Fruit fly (Drosophila melanogaster) Kc167 (cell line): Measurements from ENCODE around the gene CG12880.

ENCODE experiments used
- Myc ChIP-seq: fragments of >200 bp; optimal IDR thresholded peaks from 2 replicates; lab custom pipeline; 2017; ENCODE audit warnings: missing external identifiers
- Sin3A ChIP-seq: fragments of >200 bp; optimal IDR thresholded peaks from 2 replicates; lab custom pipeline; 2018; ENCODE audit warnings: missing external identifiers
- h ChIP-seq: fragments of >200 bp; optimal IDR thresholded peaks from 3 replicates; lab custom pipeline; 2018; ENCODE audit warnings: missing external identifiers
- insv ChIP-seq: fragments of >200 bp; optimal IDR thresholded peaks from 3 replicates; lab custom pipeline; 2018; ENCODE audit warnings: missing external identifiers
- psq ChIP-seq: fragments of >200 bp; optimal IDR thresholded peaks from 2 replicates; lab custom pipeline; 2017; ENCODE audit warnings: missing external identifiers
- ttk ChIP-seq: sonication (Bioruptor generic); optimal IDR thresholded peaks from 2 replicates; lab custom pipeline; 2017; ENCODE audit warnings: missing external identifiers

CG12880 gene

DNA sequence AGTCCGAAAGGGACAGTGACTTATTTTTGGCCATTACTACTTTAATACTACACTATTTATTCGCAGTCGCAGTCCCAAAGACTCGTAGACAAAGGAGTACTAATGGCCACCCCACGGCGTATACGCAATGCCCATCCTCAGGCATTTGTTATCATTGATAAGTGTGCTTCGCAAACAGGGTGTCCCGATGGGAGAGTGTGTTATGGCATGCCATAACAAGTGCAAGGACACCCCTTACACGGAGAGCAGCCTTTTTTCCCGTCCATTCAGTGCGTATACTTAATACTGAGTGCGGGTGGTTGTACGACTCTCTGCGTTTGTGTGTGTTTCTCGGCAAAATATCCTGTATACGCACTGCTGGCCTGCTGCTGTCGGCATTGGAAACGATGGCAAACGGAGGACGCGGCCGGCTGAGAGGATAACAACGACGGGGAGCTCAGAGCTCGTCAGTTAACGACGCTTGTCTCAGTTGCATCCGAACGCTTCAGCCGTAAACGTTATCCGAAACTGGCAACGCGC lies 23.7 kb upstream of the CG12880 start, which contains the start of gene unc80:
unc80 (plus strand) TSS at position 469 of the 519 bp plus-strand sequence.
- TF ChIP-seq Myc (lab: Kevin White, UChicago) (no peak), insv (lab: Kevin White, UChicago) (no peak), psq (lab: Kevin White, UChicago) (no peak), h (lab: Kevin White, UChicago) (no peak), Sin3A (lab: Kevin White, UChicago) (no peak), ttk (lab: Kevin White, UChicago) (no peak)

DNA sequence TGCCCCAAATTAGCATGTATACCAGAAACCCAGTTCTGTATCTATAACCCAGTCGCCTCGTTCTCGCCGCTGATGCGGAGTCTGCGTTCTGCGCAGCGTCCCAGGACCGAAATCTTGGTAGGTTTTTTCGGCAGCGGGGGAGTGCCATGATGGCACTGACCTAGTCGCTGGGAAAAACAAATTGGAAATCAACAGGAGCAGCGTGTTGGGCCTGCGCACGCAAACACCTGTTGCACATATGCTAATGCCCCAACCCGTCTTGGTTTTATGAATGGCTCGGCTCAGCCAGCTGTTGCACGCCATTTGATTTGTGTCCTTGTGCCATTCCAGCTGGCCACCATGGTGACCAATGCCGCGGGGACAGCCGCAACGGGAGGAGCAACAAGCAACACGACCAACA lies 22.9 kb upstream of the CG12880 start:
- TF ChIP-seq insv (lab: Kevin White, UChicago) = no peak
- no peak for TF ChIP-seq h (lab: Kevin White, UChicago)
- no peak for TF ChIP-seq Myc (lab: Kevin White, UChicago)
- no peak for TF ChIP-seq ttk (lab: Kevin White, UChicago)
- TF ChIP-seq psq (lab: Kevin White, UChicago) = no peak
- no peak for TF ChIP-seq Sin3A (lab: Kevin White, UChicago)

DNA sequence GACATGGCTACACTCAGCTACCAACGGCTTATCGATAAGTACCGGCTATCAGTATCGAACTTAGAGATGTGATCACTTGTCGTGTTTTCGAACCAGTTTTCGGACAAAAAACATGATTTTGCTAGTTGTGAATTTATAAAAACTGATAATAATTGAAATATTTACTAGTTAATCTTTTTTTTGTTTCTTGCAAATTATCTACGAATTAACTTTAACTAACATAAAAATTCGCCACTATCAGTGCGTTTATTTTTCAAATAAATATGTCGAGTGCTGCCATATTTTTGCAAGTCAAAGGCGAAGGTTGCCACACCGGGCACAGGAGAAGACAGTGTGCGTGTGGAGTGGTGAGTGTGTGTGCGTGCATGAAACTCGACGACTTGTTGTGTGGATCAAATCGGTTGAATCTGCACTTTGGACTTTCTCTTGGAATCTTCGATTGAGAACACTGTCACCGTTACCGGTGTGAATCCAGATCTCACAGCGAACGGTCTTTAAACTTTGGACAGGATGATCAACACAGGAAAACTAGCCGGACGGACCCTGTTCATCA lies 8.5 kb upstream of the CG12880 start, which contains the start of gene Hsdl2:
Hsdl2 (plus strand) TSS at position 349 of the 553 bp plus-strand sequence.
- no peak for TF ChIP-seq insv (lab: Kevin White, UChicago)
- TF ChIP-seq h (lab: Kevin White, UChicago) = no peak
- TF ChIP-seq Myc (lab: Kevin White, UChicago) = no peak
- no peak for TF ChIP-seq psq (lab: Kevin White, UChicago)
- TF ChIP-seq Sin3A (lab: Kevin White, UChicago) = no peak
- no peak for TF ChIP-seq ttk (lab: Kevin White, UChicago)

DNA sequence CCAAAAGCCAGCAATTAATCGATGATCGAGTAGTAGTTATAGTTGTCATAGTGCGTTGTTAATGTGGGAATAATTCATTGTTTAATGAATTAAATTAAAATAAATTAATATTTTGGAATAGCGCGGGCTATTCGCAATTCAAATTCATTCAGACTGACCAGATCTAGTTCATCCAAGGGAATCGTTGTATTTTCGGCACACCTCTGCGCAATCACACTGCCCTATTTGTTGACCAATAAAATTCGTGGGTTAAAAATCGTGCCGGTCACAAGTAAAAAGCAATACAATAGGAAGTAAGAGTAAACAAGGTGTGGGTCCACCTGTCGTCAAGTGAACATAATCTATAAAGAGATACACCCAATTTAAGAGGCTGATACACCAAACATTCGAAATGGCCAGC lies 6.7 kb upstream of the CG12880 start, which contains the start of gene CG12883:
CG12883 (plus strand) TSS at position 273 of the 400 bp plus-strand sequence.
- TF ChIP-seq h (lab: Kevin White, UChicago) (no peak), psq (lab: Kevin White, UChicago) (no peak), Myc (lab: Kevin White, UChicago) (no peak), insv (lab: Kevin White, UChicago) (no peak), ttk (lab: Kevin White, UChicago) (no peak), Sin3A (lab: Kevin White, UChicago) (no peak)

DNA sequence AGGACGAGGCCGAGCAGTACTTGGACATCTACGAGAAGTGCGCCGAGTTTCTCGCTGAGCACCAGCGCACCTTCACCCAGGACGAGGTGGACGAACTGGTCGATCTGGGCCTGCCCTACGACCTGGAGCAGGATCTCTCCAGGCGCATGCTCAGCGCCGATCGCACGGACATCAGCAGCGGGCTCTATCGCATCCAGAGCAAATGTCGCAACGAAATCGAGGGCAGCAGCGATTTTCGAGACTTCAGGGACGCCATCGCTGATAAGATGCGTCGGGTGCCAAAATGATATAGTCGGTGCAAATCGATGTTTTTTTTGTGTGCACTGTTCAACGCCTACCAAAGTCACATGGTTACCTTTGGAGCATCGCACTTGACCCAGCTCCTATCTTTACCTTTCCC lies 6.1 kb upstream of the CG12880 start:
- TF ChIP-seq psq (lab: Kevin White, UChicago) = no peak
- no peak for TF ChIP-seq ttk (lab: Kevin White, UChicago)
- no peak for TF ChIP-seq Myc (lab: Kevin White, UChicago)
- no peak for TF ChIP-seq Sin3A (lab: Kevin White, UChicago)
- TF ChIP-seq h (lab: Kevin White, UChicago) = no peak
- TF ChIP-seq insv (lab: Kevin White, UChicago) = no peak

DNA sequence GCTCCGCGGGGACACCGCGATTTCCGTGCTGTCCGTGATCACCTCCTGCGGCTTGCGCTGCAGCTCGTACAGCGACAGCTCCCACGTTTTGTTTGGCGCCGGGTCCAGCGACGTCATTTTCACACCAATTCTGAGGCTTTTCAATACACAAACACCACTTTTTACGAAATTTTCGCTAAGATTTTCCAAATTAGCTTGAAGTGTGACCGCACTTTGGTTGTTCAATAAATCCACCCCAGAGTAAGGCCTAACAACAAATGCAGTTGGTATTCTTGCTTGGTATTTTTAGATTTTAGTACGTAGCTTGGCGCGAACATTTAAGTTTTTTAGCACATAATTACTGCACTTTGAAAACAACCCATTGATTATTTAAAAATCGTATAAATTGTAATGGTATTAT lies 4.0 kb upstream of the CG12880 start, which contains the start of gene Sce:
Sce (minus strand) TSS at position 231 of the 400 bp plus-strand sequence.
- no peak for TF ChIP-seq h (lab: Kevin White, UChicago)
- TF ChIP-seq ttk (lab: Kevin White, UChicago) = no peak
- no peak for TF ChIP-seq Sin3A (lab: Kevin White, UChicago)

DNA sequence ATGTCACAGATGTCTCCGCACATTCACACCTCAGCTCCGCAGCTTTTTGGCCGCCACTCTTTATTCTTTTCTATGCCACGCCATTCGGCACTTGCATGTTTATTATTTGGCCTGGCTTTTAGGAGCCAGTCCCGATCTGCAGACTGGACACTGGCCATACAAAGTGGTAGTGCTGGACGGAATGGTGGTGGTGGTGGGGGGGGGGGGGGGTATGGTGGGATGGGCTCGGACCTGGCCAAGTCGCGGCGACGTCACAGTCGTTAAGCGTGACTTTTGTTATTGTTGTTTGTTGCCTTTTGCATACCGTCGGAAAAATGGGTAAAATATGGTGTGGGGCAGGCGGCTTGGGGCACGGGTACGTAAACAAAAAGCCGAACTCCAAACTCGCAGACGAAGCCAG lies 688 bp upstream of the CG12880 start:
- TF ChIP-seq h (lab: Kevin White, UChicago) (no peak), Sin3A (lab: Kevin White, UChicago) (no peak)

DNA sequence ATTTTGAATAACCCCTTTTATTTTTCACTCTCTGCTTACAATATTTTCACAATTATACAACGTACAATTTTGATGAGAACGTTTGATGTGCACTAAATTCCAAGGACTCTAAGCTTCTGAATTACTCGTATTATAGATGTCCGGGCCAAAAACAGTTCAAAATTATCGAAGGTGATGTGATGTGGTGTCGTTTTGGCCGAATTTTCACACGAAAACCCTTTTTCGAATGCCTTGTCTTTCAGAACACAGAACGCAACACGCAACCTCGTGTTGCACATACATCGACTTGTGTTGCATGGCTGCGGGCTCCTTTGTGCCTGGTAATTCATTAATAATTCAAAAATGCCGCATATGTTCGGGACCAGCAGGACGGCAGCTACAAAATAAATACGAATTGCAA lies 2.3 kb downstream of the CG12880 start, which contains the start of gene CG31055:
CG31055 (minus strand) TSS at position 101 of the 400 bp plus-strand sequence.
- TF ChIP-seq insv (lab: Kevin White, UChicago) (no peak), psq (lab: Kevin White, UChicago) (no peak), Myc (lab: Kevin White, UChicago) (no peak), h (lab: Kevin White, UChicago) (no peak), Sin3A (lab: Kevin White, UChicago) (no peak), ttk (lab: Kevin White, UChicago) (no peak)

DNA sequence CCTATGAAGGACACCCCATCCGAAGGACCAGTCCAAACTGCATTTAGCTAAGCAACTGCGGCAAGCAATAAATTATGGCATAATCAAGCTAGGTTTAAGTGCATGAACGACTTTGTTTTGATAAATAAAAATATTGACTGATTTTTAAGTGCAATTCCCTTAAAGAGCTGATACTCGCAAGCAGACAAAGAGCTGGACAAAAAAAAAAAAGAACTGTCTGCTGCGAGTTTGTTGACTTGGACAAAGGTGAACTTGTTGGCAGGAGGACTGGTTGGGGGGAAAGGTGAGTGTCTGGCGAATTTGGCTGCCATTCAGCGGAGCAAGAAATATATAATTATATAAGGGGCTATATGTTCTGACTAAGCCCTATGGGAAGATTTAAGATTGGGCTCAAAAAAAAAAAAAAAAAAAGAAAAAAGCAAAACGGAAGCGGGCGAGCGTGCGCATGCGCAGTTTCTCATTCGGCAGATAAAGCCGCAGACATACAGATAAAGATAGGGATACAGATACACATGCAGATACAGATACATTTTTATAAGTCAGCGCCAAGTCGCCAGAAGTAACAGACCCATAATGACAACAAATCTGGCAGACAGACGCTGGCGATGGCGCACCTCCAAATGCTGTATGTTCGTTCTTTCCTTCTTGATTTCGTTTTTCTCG lies 7.0 kb downstream of the CG12880 start:
- TF ChIP-seq Sin3A (lab: Kevin White, UChicago) (no peak), psq (lab: Kevin White, UChicago) (no peak), h (lab: Kevin White, UChicago) (no peak), insv (lab: Kevin White, UChicago) (no peak), ttk (lab: Kevin White, UChicago) (no peak), Myc (lab: Kevin White, UChicago) (no peak)

DNA sequence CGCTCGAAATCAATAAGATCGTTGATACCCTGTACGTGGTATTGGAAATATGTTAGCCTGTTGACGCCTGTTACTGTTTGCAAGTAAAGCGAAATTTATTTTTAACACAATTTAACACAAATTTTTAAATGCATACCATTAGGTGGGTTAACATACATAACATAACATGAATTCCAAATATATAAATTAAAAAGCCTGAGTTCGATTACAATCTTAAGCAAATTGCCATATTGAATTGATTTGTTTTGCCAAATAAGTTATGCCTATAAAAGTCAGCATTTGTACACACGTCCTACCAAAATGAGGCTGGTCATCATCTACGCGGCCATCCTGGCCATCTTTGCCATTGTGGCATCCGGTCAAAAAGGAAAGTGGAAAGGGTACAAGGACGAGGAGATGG lies 8.3 kb downstream of the CG12880 start, which contains the start of gene CG43319:
CG43319 (plus strand) TSS at position 301 of the 400 bp plus-strand sequence.
- no peak for TF ChIP-seq psq (lab: Kevin White, UChicago)
- TF ChIP-seq Myc (lab: Kevin White, UChicago) = no peak
- no peak for TF ChIP-seq insv (lab: Kevin White, UChicago)
- TF ChIP-seq Sin3A (lab: Kevin White, UChicago) = no peak
- TF ChIP-seq ttk (lab: Kevin White, UChicago) = no peak
- no peak for TF ChIP-seq h (lab: Kevin White, UChicago)

DNA sequence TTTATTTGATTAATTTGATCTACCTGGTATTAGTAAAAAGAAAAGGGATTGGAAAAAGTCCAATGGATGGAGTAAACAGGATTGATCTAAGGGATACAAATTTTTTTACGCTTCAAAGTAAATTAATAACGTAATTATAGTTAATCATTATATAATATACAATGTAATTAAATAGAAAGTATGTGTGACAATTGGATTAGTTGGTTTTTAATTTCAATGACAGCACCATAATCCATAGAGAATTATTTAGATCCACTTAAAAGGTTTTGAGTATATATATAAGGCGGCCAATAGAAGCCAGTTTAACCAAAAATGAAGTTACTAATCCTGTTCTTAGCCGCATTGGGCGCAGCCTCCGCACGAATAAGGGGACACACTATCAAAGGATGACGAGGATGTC lies 8.8 kb downstream of the CG12880 start, which contains the start of gene Acp98AB:
Acp98AB (plus strand) TSS at position 301 of the 400 bp plus-strand sequence.
- TF ChIP-seq psq (lab: Kevin White, UChicago) (no peak), ttk (lab: Kevin White, UChicago) (no peak), h (lab: Kevin White, UChicago) (no peak), insv (lab: Kevin White, UChicago) (no peak), Sin3A (lab: Kevin White, UChicago) (no peak), Myc (lab: Kevin White, UChicago) (no peak)
